Worm (Caenorhabditis elegans) whole organism, midembryonic: ENCODE measurements around the gene eelo-1.

Source experiments
- cog-1 ChIP-seq: sonication (generic microtip); optimal IDR thresholded peaks from 2 replicates; lab custom pipeline; 2016; ENCODE audit warnings: missing genetic modification characterization, missing compliant biosample characterization
- flt-1 ChIP-seq: fragments of 200-800 bp; sonication (Bioruptor generic); IDR thresholded peaks from 2 replicates; pipeline ENCODE4 v1.3.6; 2022; ENCODE audit warnings: missing genetic modification characterization, missing compliant biosample characterization
- klf-2 ChIP-seq: fragments of 200-800 bp; sonication (Bioruptor generic); conservative IDR thresholded peaks from 2 replicates; pipeline ENCODE4 v1.3.6; 2022; ENCODE audit warnings: missing genetic modification reagents, missing genetic modification characterization, missing compliant biosample characterization
- ref-1 ChIP-seq: fragments of 200-800 bp; sonication (Bioruptor generic); conservative IDR thresholded peaks from 2 replicates; pipeline ENCODE4 v1.3.6; 2022; ENCODE audit warnings: missing genetic modification reagents, missing genetic modification characterization, missing compliant biosample characterization
- ztf-23 ChIP-seq: fragments of 200-800 bp; sonication (Bioruptor generic); IDR thresholded peaks from 2 replicates; pipeline ENCODE4 v1.3.6; 2022; ENCODE audit warnings: missing genetic modification reagents, missing genetic modification characterization, missing compliant biosample characterization

DNA sequence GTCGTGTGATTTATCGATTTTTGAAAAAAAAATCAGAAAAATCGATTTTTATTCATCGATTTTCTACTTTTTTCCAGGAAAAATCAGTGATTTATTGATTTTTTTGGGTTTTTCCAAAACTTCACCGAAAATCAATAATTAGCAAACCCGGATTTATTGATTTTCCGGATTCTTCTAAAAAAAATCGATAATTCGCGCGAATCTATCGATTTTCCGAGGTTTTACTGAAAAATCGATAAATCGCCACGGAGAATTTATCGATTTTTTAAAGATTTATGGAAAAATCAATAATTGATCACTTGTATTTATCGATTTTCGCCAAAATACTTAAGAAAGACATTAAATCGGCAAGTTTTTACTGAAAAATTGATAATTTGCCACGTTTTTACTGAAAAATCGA, 25.2 kb upstream of the eelo-1 start:
- no peak for TF ChIP-seq ref-1
- no peak for TF ChIP-seq flt-1
- TF ChIP-seq ztf-23 (GFP tag; lab: Robert Waterston, UW) = no peak
- no peak for TF ChIP-seq klf-2 (GFP tag; lab: Robert Waterston, UW)
- no peak for TF ChIP-seq cog-1
